Worm (Caenorhabditis elegans) whole organism, late embryonic: ENCODE measurements around the gene Y43F8B.17.

Experiments used
- C38D4.7 ChIP-seq: fragments of 200-800 bp; sonication (Bioruptor generic); optimal IDR thresholded peaks from 2 replicates; lab custom pipeline; 2018; ENCODE audit warnings: mild to moderate bottlenecking, missing genetic modification characterization, moderate library complexity, missing compliant biosample characterization
- F13H6.1 ChIP-seq: sonication (generic microtip); optimal IDR thresholded peaks from 2 replicates; lab custom pipeline; 2016; ENCODE audit warnings: missing genetic modification characterization, missing compliant biosample characterization
- K02D7.2 ChIP-seq: sonication (generic microtip); optimal IDR thresholded peaks from 2 replicates; lab custom pipeline; 2017; ENCODE audit warnings: mild to moderate bottlenecking, missing genetic modification characterization, missing compliant biosample characterization
- K09A11.1 ChIP-seq: sonication (generic microtip); optimal IDR thresholded peaks from 2 replicates; lab custom pipeline; 2017; ENCODE audit warnings: antibody characterized with exemption, mild to moderate bottlenecking, missing genetic modification characterization, missing compliant biosample characterization; ENCODE audit not compliant: insufficient read depth
- Y22D7AL.16 ChIP-seq: sonication (generic microtip); optimal IDR thresholded peaks from 2 replicates; lab custom pipeline; 2016; ENCODE audit warnings: missing genetic modification characterization, missing compliant biosample characterization
- ceh-14 ChIP-seq: sonication (generic microtip); optimal IDR thresholded peaks from 2 replicates; lab custom pipeline; 2016; ENCODE audit warnings: missing genotype, missing genetic modification characterization, missing compliant biosample characterization
- ceh-18 ChIP-seq: sonication (generic microtip); optimal IDR thresholded peaks from 2 replicates; lab custom pipeline; 2016; ENCODE audit warnings: missing genetic modification characterization, missing compliant biosample characterization
- ceh-22 ChIP-seq: sonication (generic microtip); optimal IDR thresholded peaks from 2 replicates; lab custom pipeline; 2017; ENCODE audit warnings: missing biosample characterization, missing genetic modification characterization
- ceh-24 ChIP-seq: sonication (generic microtip); optimal IDR thresholded peaks from 2 replicates; lab custom pipeline; 2016; ENCODE audit warnings: mild to moderate bottlenecking, missing genetic modification characterization, missing compliant biosample characterization
- ceh-31 ChIP-seq: sonication (generic microtip); optimal IDR thresholded peaks from 2 replicates; lab custom pipeline; 2016; ENCODE audit warnings: missing genetic modification characterization, missing compliant biosample characterization
- ceh-34 ChIP-seq: sonication (generic microtip); optimal IDR thresholded peaks from 2 replicates; lab custom pipeline; 2016; ENCODE audit warnings: mild to moderate bottlenecking, missing genetic modification characterization, missing compliant biosample characterization
- ceh-48 ChIP-seq: sonication (generic microtip); optimal IDR thresholded peaks from 2 replicates; lab custom pipeline; 2016; ENCODE audit warnings: missing genetic modification characterization, inconsistent platforms, missing compliant biosample characterization
- ceh-6 ChIP-seq: fragments of 200-800 bp; sonication (Bioruptor generic); optimal IDR thresholded peaks from 2 replicates; lab custom pipeline; 2018; ENCODE audit warnings: mild to moderate bottlenecking, missing genetic modification characterization, missing compliant biosample characterization
- ceh-9 ChIP-seq: sonication (generic microtip); optimal IDR thresholded peaks from 2 replicates; lab custom pipeline; 2016; ENCODE audit warnings: mild to moderate bottlenecking, missing genetic modification characterization, inconsistent platforms, missing compliant biosample characterization
- che-1 ChIP-seq: sonication (generic microtip); optimal IDR thresholded peaks from 2 replicates; lab custom pipeline; 2016; ENCODE audit warnings: mild to moderate bottlenecking, missing genetic modification characterization, missing compliant biosample characterization
- elt-2 ChIP-seq: sonication (generic microtip); optimal IDR thresholded peaks from 2 replicates; lab custom pipeline; 2016; ENCODE audit warnings: missing genetic modification reagents, missing genetic modification characterization, missing compliant biosample characterization
- ets-4 ChIP-seq: sonication (generic microtip); optimal IDR thresholded peaks from 2 replicates; lab custom pipeline; 2016; ENCODE audit warnings: missing genetic modification characterization, missing compliant biosample characterization
- eyg-1 ChIP-seq: sonication (generic microtip); optimal IDR thresholded peaks from 2 replicates; lab custom pipeline; 2016; ENCODE audit warnings: missing genotype, missing genetic modification characterization, missing compliant biosample characterization
- fax-1 ChIP-seq: sonication (generic microtip); optimal IDR thresholded peaks from 2 replicates; lab custom pipeline; 2016; ENCODE audit warnings: missing genotype, missing genetic modification characterization, missing compliant biosample characterization
- gmeb-2 ChIP-seq: sonication (generic microtip); optimal IDR thresholded peaks from 2 replicates; lab custom pipeline; 2016; ENCODE audit warnings: missing genetic modification characterization, inconsistent platforms, missing compliant biosample characterization
- hlh-15 ChIP-seq: sonication (generic microtip); optimal IDR thresholded peaks from 2 replicates; lab custom pipeline; 2016; ENCODE audit warnings: missing genetic modification characterization, missing compliant biosample characterization
- lim-6 ChIP-seq: sonication (generic microtip); optimal IDR thresholded peaks from 2 replicates; lab custom pipeline; 2016; ENCODE audit warnings: missing genetic modification characterization, missing compliant biosample characterization
- lin-11 ChIP-seq: fragments of 200-800 bp; sonication (Bioruptor generic); optimal IDR thresholded peaks from 2 replicates; lab custom pipeline; 2018; ENCODE audit warnings: mild to moderate bottlenecking, missing genetic modification characterization, missing compliant biosample characterization
- madf-2 ChIP-seq: sonication (generic microtip); optimal IDR thresholded peaks from 2 replicates; lab custom pipeline; 2017; ENCODE audit warnings: missing genetic modification characterization, missing compliant biosample characterization
- mec-3 ChIP-seq: sonication (generic microtip); optimal IDR thresholded peaks from 2 replicates; lab custom pipeline; 2016; ENCODE audit warnings: borderline replicate concordance, missing genetic modification characterization, missing compliant biosample characterization
- nfya-1 ChIP-seq: sonication (generic microtip); optimal IDR thresholded peaks from 2 replicates; lab custom pipeline; 2017; ENCODE audit warnings: missing genetic modification characterization, mild to moderate bottlenecking, missing compliant biosample characterization, antibody characterized with exemption, moderate library complexity
- pag-3 ChIP-seq: sonication (generic microtip); optimal IDR thresholded peaks from 2 replicates; lab custom pipeline; 2016; ENCODE audit warnings: missing compliant biosample characterization, missing genetic modification characterization, borderline replicate concordance
- pat-9 ChIP-seq: fragments of 200-800 bp; sonication (Bioruptor generic); optimal IDR thresholded peaks from 2 replicates; lab custom pipeline; 2018; ENCODE audit warnings: mild to moderate bottlenecking, missing genetic modification characterization, moderate library complexity, missing compliant biosample characterization
- pha-2 ChIP-seq: sonication (generic microtip); optimal IDR thresholded peaks from 2 replicates; lab custom pipeline; 2017; ENCODE audit warnings: mild to moderate bottlenecking, missing genetic modification characterization, missing compliant biosample characterization
- pqm-1 ChIP-seq: sonication (generic microtip); optimal IDR thresholded peaks from 2 replicates; lab custom pipeline; 2016; ENCODE audit warnings: missing genetic modification characterization, missing compliant biosample characterization
- pros-1 ChIP-seq: fragments of 150-350 bp; optimal IDR thresholded peaks from 2 replicates; lab custom pipeline; 2014; ENCODE audit warnings: missing biosample characterization, missing genetic modification reagents, missing genetic modification characterization
- ref-2 ChIP-seq: sonication (generic microtip); optimal IDR thresholded peaks from 2 replicates; lab custom pipeline; 2016; ENCODE audit warnings: missing genetic modification characterization, missing compliant biosample characterization
- rnt-1 ChIP-seq: sonication (generic microtip); optimal IDR thresholded peaks from 2 replicates; lab custom pipeline; 2016; ENCODE audit warnings: missing genetic modification characterization, missing compliant biosample characterization
- sdc-2 ChIP-seq: sonication (generic microtip); optimal IDR thresholded peaks from 2 replicates; lab custom pipeline; 2016; ENCODE audit warnings: missing genotype, missing genetic modification characterization, missing compliant biosample characterization
- syd-9 ChIP-seq: sonication (generic microtip); optimal IDR thresholded peaks from 2 replicates; lab custom pipeline; 2016; ENCODE audit warnings: mild to moderate bottlenecking, missing genetic modification characterization, moderate library complexity, missing compliant biosample characterization
- tbx-7 ChIP-seq: sonication (generic microtip); optimal IDR thresholded peaks from 2 replicates; lab custom pipeline; 2016; ENCODE audit warnings: missing genotype, missing genetic modification characterization, missing compliant biosample characterization
- ttx-3 ChIP-seq: sonication (generic microtip); optimal IDR thresholded peaks from 2 replicates; lab custom pipeline; 2016; ENCODE audit warnings: missing genetic modification reagents, missing genetic modification characterization, missing compliant biosample characterization
- unc-3 ChIP-seq, 2 experiments: fragments of 200-800 bp in 1 of 2; sonication (Bioruptor generic) in 1 of 2; sonication (generic microtip) in 1 of 2; conservative IDR thresholded peaks in 1 of 2; optimal IDR thresholded peaks in 1 of 2; 2 replicates each; pipeline versions ENCODE4 v1.3.6 to Lab custom; 2016 to 2022; ENCODE audit warnings: missing compliant biosample characterization in 2 of 2, missing genetic modification characterization in 2 of 2, missing genetic modification reagents in 1 of 2
- unc-42 ChIP-seq: sonication (generic microtip); optimal IDR thresholded peaks from 2 replicates; lab custom pipeline; 2016; ENCODE audit warnings: missing genotype, missing genetic modification characterization, missing compliant biosample characterization
- unc-86 ChIP-seq: sonication (generic microtip); optimal IDR thresholded peaks from 2 replicates; lab custom pipeline; 2016; ENCODE audit warnings: missing genetic modification characterization, missing compliant biosample characterization

Gene Y43F8B.17

DNA sequence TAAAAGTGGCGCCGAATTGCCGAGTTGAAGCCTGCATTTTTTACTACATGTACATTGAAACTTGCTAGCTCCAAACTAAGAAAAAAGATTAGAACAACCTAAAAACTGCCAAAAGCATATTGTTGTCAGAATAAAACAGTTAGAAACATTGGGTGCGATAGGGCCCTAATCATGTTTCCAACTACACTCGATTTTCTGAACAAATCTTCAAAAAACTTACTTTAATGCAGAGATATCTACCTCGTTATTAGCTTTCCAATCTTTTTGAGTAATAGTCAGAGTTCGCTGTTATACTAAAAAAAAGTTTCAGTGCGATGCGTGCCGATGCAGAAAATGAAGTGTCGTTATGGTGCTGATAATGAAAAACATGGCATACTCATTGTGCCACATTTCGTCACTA is 28.9 kb upstream of the Y43F8B.17 start, which contains the start of the genes Y43F8B.13 and Y43F8B.14:
TSS of gene Y43F8B.13 (plus strand) at position 301 of the 400 bp plus-strand sequence.
TSS of gene Y43F8B.14 (minus strand) at position 322 of the 400 bp plus-strand sequence.
- no peak for TF ChIP-seq pag-3 (tag; lab: Kevin White, UChicago)
- TF ChIP-seq ceh-24 (tag; lab: Kevin White, UChicago): no peak
- no peak for TF ChIP-seq Y22D7AL.16 (tag; lab: Kevin White, UChicago)
- TF ChIP-seq sdc-2 (tag; lab: Kevin White, UChicago): no peak
- TF ChIP-seq tbx-7 (tag; lab: Kevin White, UChicago): no peak
- TF ChIP-seq pros-1: no peak

DNA sequence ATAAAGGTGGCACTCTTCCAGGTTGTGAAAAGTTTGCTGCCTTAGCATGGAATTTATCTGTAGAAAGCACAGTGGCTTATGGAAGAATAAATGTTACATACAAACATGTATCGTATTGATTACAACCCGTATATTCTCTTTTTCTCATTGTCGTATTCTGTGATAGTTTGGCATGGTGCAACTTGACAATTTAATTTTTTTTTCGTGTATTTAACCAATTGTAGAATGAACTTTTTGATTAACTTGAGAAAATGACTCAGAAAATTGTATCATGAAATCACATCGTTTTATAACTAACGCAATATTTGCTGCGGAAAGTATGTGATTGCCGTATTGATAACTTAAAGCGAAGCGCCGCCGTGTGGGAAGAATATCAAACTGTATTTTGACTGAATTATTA is 27.4 kb upstream of the Y43F8B.17 start, which contains the start of gene Y43F8B.24:
TSS of gene Y43F8B.24 (plus strand) at position 301 of the 400 bp plus-strand sequence.
- no peak for TF ChIP-seq nfya-1
- TF ChIP-seq ceh-14 (tag; lab: Kevin White, UChicago): no peak
- TF ChIP-seq lin-11: no peak
- no peak for TF ChIP-seq fax-1 (tag; lab: Kevin White, UChicago)
- TF ChIP-seq eyg-1 (tag; lab: Kevin White, UChicago): no peak
- TF ChIP-seq tbx-7 (tag; lab: Kevin White, UChicago): no peak
- no peak for TF ChIP-seq pat-9 (tag; lab: Kevin White, UChicago)
- TF ChIP-seq pag-3 (tag; lab: Kevin White, UChicago): no peak
- TF ChIP-seq ceh-48: no peak
- TF ChIP-seq hlh-15 (tag; lab: Kevin White, UChicago): no peak
- no peak for TF ChIP-seq unc-42
- no peak for TF ChIP-seq syd-9 (tag; lab: Kevin White, UChicago)
- no peak for TF ChIP-seq ttx-3 (tag; lab: Kevin White, UChicago)

DNA sequence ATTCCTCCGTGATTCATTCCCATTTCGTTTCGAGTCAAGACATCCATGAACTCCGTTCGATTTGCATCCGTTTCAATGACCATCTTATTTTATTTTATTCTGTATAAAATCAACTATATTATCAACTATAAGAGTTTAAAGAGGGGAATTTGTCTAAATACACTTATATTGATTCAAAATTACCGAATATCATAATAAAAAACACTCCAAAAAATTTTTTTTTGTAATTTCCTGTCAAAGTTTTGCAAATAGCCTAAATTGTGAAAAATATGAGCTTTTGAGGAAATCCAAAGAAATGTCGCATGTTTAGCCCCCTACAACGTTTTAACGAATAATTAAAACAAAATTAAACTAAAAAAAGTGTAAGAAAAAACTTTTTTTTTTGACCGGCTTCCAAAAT is 22.5 kb upstream of the Y43F8B.17 start, which contains the start of gene Y43F8B.15:
TSS of gene Y43F8B.15 (minus strand) at position 101 of the 400 bp plus-strand sequence.
- TF ChIP-seq mec-3 (tag; lab: Kevin White, UChicago): no peak
- TF ChIP-seq C38D4.7: no peak
- TF ChIP-seq che-1 (tag; lab: Kevin White, UChicago): no peak
- TF ChIP-seq K09A11.1 (tag; lab: Kevin White, UChicago): no peak
- no peak for TF ChIP-seq pros-1
- TF ChIP-seq pha-2 (tag; lab: Kevin White, UChicago): no peak
- no peak for TF ChIP-seq ceh-9 (tag; lab: Kevin White, UChicago)
- TF ChIP-seq ceh-22 (tag; lab: Kevin White, UChicago): no peak
- TF ChIP-seq unc-42: no peak
- no peak for TF ChIP-seq syd-9 (tag; lab: Kevin White, UChicago)
- TF ChIP-seq unc-3 (GFP tag; conservative IDR thresholded peaks at IDR 0.05; lab: Robert Waterston, UW): no peak
- no peak for TF ChIP-seq unc-3 (tag; optimal IDR thresholded peaks at IDR 0.05; lab: Kevin White, UChicago)
- no peak for TF ChIP-seq unc-86
- no peak for TF ChIP-seq ceh-31 (tag; lab: Kevin White, UChicago)
- no peak for TF ChIP-seq tbx-7 (tag; lab: Kevin White, UChicago)
- no peak for TF ChIP-seq ceh-6 (GFP tag; lab: Kevin White, UChicago)
- TF ChIP-seq pag-3 (tag; lab: Kevin White, UChicago): no peak
- no peak for TF ChIP-seq K02D7.2 (tag; lab: Kevin White, UChicago)
- TF ChIP-seq, all 69 proteins: peak for 0

DNA sequence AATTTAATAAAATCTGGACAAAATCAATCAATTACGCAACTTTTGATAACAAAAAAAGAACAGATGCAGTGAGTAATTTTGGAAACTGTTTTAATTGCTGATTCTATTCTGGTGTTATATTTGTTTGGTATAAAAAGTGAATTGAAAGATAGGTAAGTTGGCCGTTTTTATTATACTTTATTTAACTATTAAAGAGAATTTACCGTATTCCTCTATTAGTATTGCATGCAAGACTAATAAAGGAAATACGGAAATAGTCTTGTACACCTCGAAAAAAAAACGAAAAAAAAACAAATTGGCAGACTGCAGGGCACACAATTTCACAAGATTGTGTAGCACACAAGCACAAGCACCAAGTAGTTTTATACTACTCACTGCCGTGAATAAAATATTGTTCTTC is 21.9 kb upstream of the Y43F8B.17 start, which contains the start of gene Y43F8B.25:
TSS of gene Y43F8B.25 (plus strand) at position 301 of the 400 bp plus-strand sequence.
- TF ChIP-seq ceh-18 (tag; lab: Kevin White, UChicago) (no peak), ceh-34 (no peak)
- TF ChIP-seq, all 69 proteins: peak for 0

DNA sequence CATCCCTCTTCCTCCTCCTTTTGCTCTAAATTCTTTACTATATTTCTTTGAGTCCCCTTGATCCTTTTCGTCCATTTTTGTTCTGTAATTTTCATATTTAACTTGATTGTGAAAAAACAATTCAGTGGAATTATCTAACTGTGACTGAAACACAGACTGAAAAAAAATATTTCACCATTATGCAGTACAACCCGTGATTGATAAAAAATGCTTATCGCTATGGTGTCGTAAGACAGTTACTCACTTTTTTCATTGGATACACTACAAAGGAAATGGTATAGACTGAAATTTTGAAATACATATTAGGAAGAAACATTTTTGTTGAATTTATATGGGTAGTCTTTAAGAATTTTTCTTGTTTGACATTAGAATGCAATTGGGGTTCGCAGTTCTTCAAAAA is 16.9 kb upstream of the Y43F8B.17 start, which contains the start of gene Y43F8B.23:
TSS of gene Y43F8B.23 (minus strand) at position 75 of the 400 bp plus-strand sequence.
- TF ChIP-seq K09A11.1 (tag; lab: Kevin White, UChicago): no peak
- TF ChIP-seq madf-2 (tag; lab: Kevin White, UChicago): no peak
- TF ChIP-seq ceh-48: no peak
- no peak for TF ChIP-seq ceh-24 (tag; lab: Kevin White, UChicago)
- no peak for TF ChIP-seq ref-2 (tag; lab: Kevin White, UChicago)
- no peak for TF ChIP-seq pqm-1 (tag; lab: Kevin White, UChicago)
- TF ChIP-seq elt-2 (tag; lab: Kevin White, UChicago): no peak
- no peak for TF ChIP-seq ets-4 (tag; lab: Kevin White, UChicago)
- TF ChIP-seq lim-6 (tag; lab: Kevin White, UChicago): no peak
- no peak for TF ChIP-seq pros-1
- no peak for TF ChIP-seq ceh-14 (tag; lab: Kevin White, UChicago)
- TF ChIP-seq syd-9 (tag; lab: Kevin White, UChicago): no peak
- TF ChIP-seq ceh-34: no peak
- TF ChIP-seq hlh-15 (tag; lab: Kevin White, UChicago): no peak
- TF ChIP-seq gmeb-2 (tag; lab: Kevin White, UChicago): no peak
- TF ChIP-seq rnt-1 (tag; lab: Kevin White, UChicago): no peak
- TF ChIP-seq F13H6.1 (tag; lab: Kevin White, UChicago): no peak
- TF ChIP-seq K02D7.2 (tag; lab: Kevin White, UChicago): no peak
- TF ChIP-seq che-1 (tag; lab: Kevin White, UChicago): no peak
- TF ChIP-seq, all 69 proteins: peak for 0
